Fruit fly (Drosophila melanogaster): ENCODE results near the gene zuc.

The zuc gene

DNA sequence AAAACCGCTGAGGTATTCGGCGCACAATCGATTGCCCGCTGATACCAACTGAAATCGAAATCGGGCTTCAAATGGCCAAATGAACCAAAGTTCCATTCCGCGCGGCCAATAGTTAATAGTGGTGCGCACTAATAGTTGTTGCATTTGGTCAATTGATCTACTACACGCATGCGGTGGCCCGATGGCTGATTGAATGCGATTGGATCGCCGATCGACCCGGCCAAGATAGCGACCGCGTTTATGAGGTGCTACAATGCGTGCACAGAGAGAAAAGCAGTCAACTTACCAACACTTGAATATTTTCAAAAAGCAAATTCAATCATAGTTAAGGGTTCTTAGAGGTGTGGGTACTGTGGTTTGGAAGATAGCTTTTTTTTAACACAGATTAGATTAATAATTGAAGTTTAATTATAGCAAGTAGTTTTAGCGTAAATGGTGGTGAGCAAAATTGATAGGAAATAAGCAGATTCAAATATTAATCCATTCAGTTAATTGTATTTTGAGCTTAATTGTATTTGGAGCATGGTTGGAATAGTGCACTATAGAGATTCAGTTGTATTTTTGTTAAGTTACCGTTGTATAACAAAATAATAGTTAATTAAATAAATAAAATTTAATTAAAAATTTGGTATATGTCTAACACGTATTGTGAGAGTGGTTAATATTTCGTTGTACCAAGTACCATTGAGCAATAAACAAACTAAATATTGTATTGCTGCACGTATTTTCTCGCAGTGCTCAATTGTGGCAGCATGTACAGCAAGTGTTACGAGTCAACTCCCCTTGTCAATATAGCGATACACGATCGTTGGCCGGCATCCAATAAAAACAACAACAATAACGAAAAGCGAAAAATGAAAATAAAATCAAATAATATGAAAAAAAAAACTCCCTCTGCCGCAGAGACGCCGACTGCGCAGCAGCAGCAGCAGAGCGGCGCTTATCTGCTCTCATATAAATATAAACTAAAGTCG lies 37.1 kb upstream of the zuc start:
- TF ChIP-seq Crg-1 (GFP tag; optimal IDR thresholded peaks at IDR 0.05) (no peak), CG11617 (GFP tag; optimal IDR thresholded peaks at IDR 0.05) (peak; percentile 46), CG5204 (GFP tag; optimal IDR thresholded peaks at IDR 0.05) (peak; percentile 39), cic (GFP tag; optimal IDR thresholded peaks at IDR 0.05) (peak; percentile 3), Hr96 (GFP tag; optimal IDR thresholded peaks at IDR 0.05) (no peak), CG7045 (GFP tag; optimal IDR thresholded peaks at IDR 0.05) (no peak)

DNA sequence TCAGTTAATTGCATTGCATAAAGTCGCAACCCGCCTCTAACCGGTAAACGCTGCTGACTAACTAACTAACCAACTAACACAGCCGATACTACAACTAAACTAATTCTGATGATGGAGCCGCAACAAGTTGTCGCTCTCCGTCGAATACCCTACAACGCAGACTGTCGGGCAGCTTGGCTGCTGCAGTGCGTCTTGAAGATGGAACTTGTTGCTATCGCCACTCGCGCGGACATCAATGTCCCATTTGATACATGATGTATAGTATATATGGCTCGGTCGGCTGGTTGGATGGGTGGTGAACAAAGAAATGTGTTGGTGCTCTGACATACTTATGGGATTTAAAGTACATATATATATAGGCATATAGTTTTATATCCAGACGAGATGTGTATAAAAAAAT lies 35.8 kb upstream of the zuc start:
- TF ChIP-seq CG1620 (GFP tag; optimal IDR thresholded peaks at IDR 0.05), result no peak
- no peak for TF ChIP-seq cic (GFP tag; optimal IDR thresholded peaks at IDR 0.05)
- no peak for TF ChIP-seq CG5204 (GFP tag; optimal IDR thresholded peaks at IDR 0.05)
- no peak for TF ChIP-seq Mnt (GFP tag; optimal IDR thresholded peaks at IDR 0.05)
- no peak for TF ChIP-seq CG11617 (GFP tag; optimal IDR thresholded peaks at IDR 0.05)
- no peak for TF ChIP-seq tj (GFP tag; optimal IDR thresholded peaks at IDR 0.05)
- no peak for TF ChIP-seq toe (GFP tag; optimal IDR thresholded peaks at IDR 0.05)
- TF ChIP-seq CG7101 (tag; optimal IDR thresholded peaks at IDR 0.05), result no peak
- no peak for TF ChIP-seq CG14711 (tag; optimal IDR thresholded peaks at IDR 0.05)
- TF ChIP-seq CG7045 (GFP tag; optimal IDR thresholded peaks at IDR 0.05), result no peak
- TF ChIP-seq ovo (GFP tag; optimal IDR thresholded peaks at IDR 0.05), result peak; percentile 12
- no peak for TF ChIP-seq Hr96 (GFP tag; optimal IDR thresholded peaks at IDR 0.05)
- TF ChIP-seq Crg-1 (GFP tag; optimal IDR thresholded peaks at IDR 0.05), result no peak
- TF ChIP-seq pad (GFP tag; optimal IDR thresholded peaks at IDR 0.05), result no peak
- peak; percentile 6 for TF ChIP-seq CG12768 (GFP tag; optimal IDR thresholded peaks at IDR 0.05)
- TF ChIP-seq kay (GFP tag; ENCODE audit: borderline replicate concordance), result peak; percentile 49
- no peak for TF ChIP-seq CG33017 (tag; optimal IDR thresholded peaks at IDR 0.05)
- no peak for TF ChIP-seq bab1 (GFP tag; optimal IDR thresholded peaks at IDR 0.05)
- no peak for TF ChIP-seq cnc (optimal IDR thresholded peaks at IDR 0.05)
- no peak for TF ChIP-seq Clk (GFP tag; optimal IDR thresholded peaks at IDR 0.05)

DNA sequence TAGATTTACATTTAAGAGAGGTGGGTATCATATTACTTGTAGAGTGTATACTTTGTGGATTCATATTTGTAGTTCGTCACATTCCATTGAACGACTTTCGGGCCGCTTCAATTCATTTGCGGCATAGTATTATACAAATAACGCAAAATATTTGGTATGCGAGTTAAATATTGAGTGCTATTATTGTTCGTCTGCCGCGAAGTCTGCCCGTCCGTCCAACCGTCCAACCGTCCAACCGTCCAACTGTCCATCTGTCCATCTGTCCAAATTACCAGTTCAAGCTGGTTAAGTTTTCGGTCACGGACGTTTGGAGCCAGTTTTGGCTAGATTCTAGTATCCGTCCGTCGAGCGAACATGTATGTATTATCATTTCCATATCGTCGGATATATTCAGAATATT lies 34.4 kb upstream of the zuc start:
- TF ChIP-seq toe (GFP tag; optimal IDR thresholded peaks at IDR 0.05) (no peak), CG11617 (GFP tag; optimal IDR thresholded peaks at IDR 0.05) (no peak), CG7101 (tag; optimal IDR thresholded peaks at IDR 0.05) (no peak), cnc (optimal IDR thresholded peaks at IDR 0.05) (no peak), cic (GFP tag; optimal IDR thresholded peaks at IDR 0.05) (no peak), CG33017 (tag; optimal IDR thresholded peaks at IDR 0.05) (no peak), bab1 (GFP tag; optimal IDR thresholded peaks at IDR 0.05) (no peak), CG14711 (tag; optimal IDR thresholded peaks at IDR 0.05) (no peak), ovo (GFP tag; optimal IDR thresholded peaks at IDR 0.05) (no peak), CG5204 (GFP tag; optimal IDR thresholded peaks at IDR 0.05) (no peak), tj (GFP tag; optimal IDR thresholded peaks at IDR 0.05) (no peak), CG12768 (GFP tag; optimal IDR thresholded peaks at IDR 0.05) (no peak), Mnt (GFP tag; optimal IDR thresholded peaks at IDR 0.05) (no peak), pad (GFP tag; optimal IDR thresholded peaks at IDR 0.05) (no peak), Hr96 (GFP tag; optimal IDR thresholded peaks at IDR 0.05) (no peak), Crg-1 (GFP tag; optimal IDR thresholded peaks at IDR 0.05) (no peak), Clk (GFP tag; optimal IDR thresholded peaks at IDR 0.05) (no peak), CG1620 (GFP tag; optimal IDR thresholded peaks at IDR 0.05) (no peak)

dm6 chr2L:12021193-12021592 lies 31.5 kb upstream of the zuc start:
- TF ChIP-seq bab1 (GFP tag; optimal IDR thresholded peaks at IDR 0.05) (no peak), CG11617 (GFP tag; optimal IDR thresholded peaks at IDR 0.05) (peak; percentile 58), Hr96 (GFP tag; optimal IDR thresholded peaks at IDR 0.05) (no peak), CG1620 (GFP tag; optimal IDR thresholded peaks at IDR 0.05) (peak; percentile 38), CG7045 (GFP tag; optimal IDR thresholded peaks at IDR 0.05) (peak; percentile 22), CG33017 (tag; optimal IDR thresholded peaks at IDR 0.05) (peak; percentile 8), Mnt (GFP tag; optimal IDR thresholded peaks at IDR 0.05) (peak; percentile 63), cic (GFP tag; optimal IDR thresholded peaks at IDR 0.05) (peak; percentile 1), kay (GFP tag; ENCODE audit: borderline replicate concordance) (peak; percentile 63), CG7101 (tag; optimal IDR thresholded peaks at IDR 0.05) (peak; percentile 79), ovo (GFP tag; optimal IDR thresholded peaks at IDR 0.05) (peak; percentile 66), toe (GFP tag; optimal IDR thresholded peaks at IDR 0.05) (no peak), Crg-1 (GFP tag; optimal IDR thresholded peaks at IDR 0.05) (peak; percentile 77)

DNA sequence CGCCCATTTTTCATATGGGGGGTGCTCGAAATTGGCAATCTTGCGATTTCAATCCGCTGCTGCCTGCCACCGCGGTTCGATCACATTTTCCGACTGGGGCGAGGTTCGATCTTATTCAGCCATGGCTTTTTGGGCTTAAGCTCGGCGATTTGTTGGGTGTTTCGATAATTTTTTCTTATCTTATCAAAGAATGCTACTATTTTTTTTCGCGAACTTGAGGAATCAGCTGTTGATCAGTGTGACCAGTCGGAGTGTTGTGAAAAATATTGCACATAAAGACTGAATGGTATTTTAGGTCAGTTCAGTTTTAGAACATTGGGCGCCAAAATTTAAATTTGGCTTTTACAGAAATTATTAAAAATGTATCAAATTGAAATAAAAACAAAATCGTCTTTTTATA lies 31.1 kb upstream of the zuc start, which contains the start of gene Wdr81:
Wdr81 (minus strand) TSS at position 226 of the 400 bp plus-strand sequence.
- peak; percentile 56 for TF ChIP-seq bab1 (GFP tag; optimal IDR thresholded peaks at IDR 0.05)
- TF ChIP-seq Clk (GFP tag; optimal IDR thresholded peaks at IDR 0.05), result no peak

- TF ChIP-seq bab1 (GFP tag; optimal IDR thresholded peaks at IDR 0.05) (no peak), pad (GFP tag; optimal IDR thresholded peaks at IDR 0.05) (no peak), CG1620 (GFP tag; optimal IDR thresholded peaks at IDR 0.05) (no peak), kay (GFP tag; ENCODE audit: borderline replicate concordance) (no peak), CG33017 (tag; optimal IDR thresholded peaks at IDR 0.05) (no peak), Mnt (GFP tag; optimal IDR thresholded peaks at IDR 0.05) (no peak), tj (GFP tag; optimal IDR thresholded peaks at IDR 0.05) (no peak), CG12768 (GFP tag; optimal IDR thresholded peaks at IDR 0.05) (no peak), Clk (GFP tag; optimal IDR thresholded peaks at IDR 0.05) (no peak), CG14711 (tag; optimal IDR thresholded peaks at IDR 0.05) (no peak), cic (GFP tag; optimal IDR thresholded peaks at IDR 0.05) (no peak), toe (GFP tag; optimal IDR thresholded peaks at IDR 0.05) (no peak), CG5204 (GFP tag; optimal IDR thresholded peaks at IDR 0.05) (no peak)
These were observed 24.2 kb upstream of the zuc start for dm6 chr2L:12013741-12014393.
